Fruit fly (Drosophila melanogaster) whole organism, wandering third instar larva: ENCODE data around the gene PNUTS.
"Not testable (repeated sequence)": the region's sequence is repeated elsewhere in the genome, so short reads cannot be mapped to it uniquely, and the experiment has no call there.

Source experiments
- CG32264 ChIP-seq: fragments of 200-800 bp; sonication (Bioruptor generic); optimal IDR thresholded peaks from 2 replicates; lab custom pipeline; 2016; ENCODE audit warnings: missing biosample characterization, missing genetic modification characterization
- Dfd ChIP-seq: fragments of >200 bp; optimal IDR thresholded peaks from 2 replicates; lab custom pipeline; 2017; ENCODE audit warnings: missing biosample characterization, missing genetic modification characterization
- Dif ChIP-seq: fragments of 200-275, 200-300 bp; sonication (Bioruptor generic); optimal IDR thresholded peaks from 2 replicates; lab custom pipeline; 2018; ENCODE audit warnings: missing biosample characterization, missing genetic modification characterization; ENCODE audit not compliant: partially characterized antibody
- GATAd ChIP-seq: sonication (Bioruptor generic); optimal IDR thresholded peaks from 2 replicates; lab custom pipeline; 2016; ENCODE audit warnings: missing biosample characterization, missing genetic modification characterization
- HLH106 ChIP-seq: fragments of 200-800 bp; optimal IDR thresholded peaks from 3 replicates; lab custom pipeline; 2019; ENCODE audit warnings: missing biosample characterization, mild to moderate bottlenecking, missing genetic modification characterization, moderate library complexity
- Hnf4 ChIP-seq: fragments of 200-800 bp; sonication (Bioruptor generic); optimal IDR thresholded peaks from 2 replicates; lab custom pipeline; 2016; ENCODE audit warnings: missing biosample characterization, mild to moderate bottlenecking, missing genetic modification characterization
- Hr78 ChIP-seq: fragments of >200 bp; optimal IDR thresholded peaks from 2 replicates; lab custom pipeline; 2017; ENCODE audit warnings: missing biosample characterization, missing genetic modification characterization
- Hr83 ChIP-seq: fragments of 200-300 bp; sonication (Bioruptor generic); optimal IDR thresholded peaks from 2 replicates; lab custom pipeline; 2016; ENCODE audit warnings: missing biosample characterization, mild to moderate bottlenecking, missing genetic modification characterization, moderate library complexity; ENCODE audit not compliant: poor library complexity, severe bottlenecking
- Mio ChIP-seq: sonication (Bioruptor generic); optimal IDR thresholded peaks from 2 replicates; lab custom pipeline; 2016; ENCODE audit warnings: missing biosample characterization, missing genetic modification characterization
- Myc ChIP-seq: fragments of >200 bp; optimal IDR thresholded peaks from 2 replicates; lab custom pipeline; 2017
- N ChIP-seq: fragments of >200 bp; optimal IDR thresholded peaks from 2 replicates; lab custom pipeline; 2018; ENCODE audit warnings: missing biosample characterization, missing external identifiers, missing genetic modification characterization
- OdsH ChIP-seq: fragments of 200-800 bp; sonication (Bioruptor generic); optimal IDR thresholded peaks from 2 replicates; lab custom pipeline; 2016; ENCODE audit warnings: missing biosample characterization, mild to moderate bottlenecking, missing genetic modification characterization
- Rel ChIP-seq, 2 experiments: fragments of 200-800 bp; sonication (Bioruptor generic) in 1 of 2; optimal IDR thresholded peaks; 2 replicates in 1 of 2; 3 replicates in 1 of 2; lab custom pipeline; 2016 to 2019; ENCODE audit warnings: mild to moderate bottlenecking in 2 of 2, missing biosample characterization in 2 of 2, missing genetic modification characterization in 2 of 2, moderate library complexity in 1 of 2
- Sp1 ChIP-seq: fragments of 200-800 bp; sonication (Bioruptor generic); optimal IDR thresholded peaks from 3 replicates; lab custom pipeline; 2019; ENCODE audit warnings: missing biosample characterization, mild to moderate bottlenecking, missing genetic modification characterization, moderate library complexity
- br ChIP-seq: fragments of 200-800 bp; sonication (Bioruptor generic); optimal IDR thresholded peaks from 2 replicates; lab custom pipeline; 2016; ENCODE audit warnings: missing biosample characterization, missing genetic modification characterization
- brk ChIP-seq: fragments of 200-800 bp; sonication (Bioruptor generic); optimal IDR thresholded peaks from 2 replicates; lab custom pipeline; 2016; ENCODE audit warnings: missing biosample characterization, mild to moderate bottlenecking, missing genetic modification characterization
- dl ChIP-seq, 2 experiments: fragments of 175-275, 200-275 bp in 1 of 2; fragments of 200-275 bp in 1 of 2; sonication (Bioruptor generic); optimal IDR thresholded peaks; lab custom pipeline; 2018; ENCODE audit warnings: mild to moderate bottlenecking in 2 of 2, missing biosample characterization in 2 of 2, missing genetic modification characterization in 2 of 2, moderate library complexity in 2 of 2; ENCODE audit not compliant: partially characterized antibody in 2 of 2, insufficient read depth in 1 of 2
- ey ChIP-seq: fragments of 200-800 bp; sonication (Bioruptor generic); optimal IDR thresholded peaks from 2 replicates; lab custom pipeline; 2016; ENCODE audit warnings: missing biosample characterization, missing genetic modification characterization
- foxo ChIP-seq, 2 experiments: fragments of 200-800 bp; sonication (Bioruptor generic); optimal IDR thresholded peaks; 2 replicates in 1 of 2; 3 replicates in 1 of 2; lab custom pipeline; 2016 to 2017; ENCODE audit warnings: missing biosample characterization in 2 of 2, missing genetic modification characterization in 2 of 2
- fru ChIP-seq: fragments of 200-800 bp; sonication (Bioruptor generic); optimal IDR thresholded peaks from 3 replicates; lab custom pipeline; 2016; ENCODE audit warnings: missing biosample characterization, mild to moderate bottlenecking, missing genetic modification characterization
- h ChIP-seq: fragments of 200-800 bp; sonication (Bioruptor generic); optimal IDR thresholded peaks from 3 replicates; lab custom pipeline; 2016; ENCODE audit warnings: missing biosample characterization, mild to moderate bottlenecking, missing genetic modification characterization
- jim ChIP-seq: fragments of 175-275, 200-325 bp; sonication (Bioruptor generic); optimal IDR thresholded peaks from 2 replicates; lab custom pipeline; 2016; ENCODE audit warnings: missing biosample characterization, mild to moderate bottlenecking, missing genetic modification characterization
- lola ChIP-seq: fragments of >200 bp; optimal IDR thresholded peaks from 2 replicates; lab custom pipeline; 2017; ENCODE audit warnings: missing biosample characterization, missing genetic modification characterization
- rgr ChIP-seq: fragments of 200-800 bp; sonication (Bioruptor generic); optimal IDR thresholded peaks from 3 replicates; lab custom pipeline; 2016; ENCODE audit warnings: missing biosample characterization, mild to moderate bottlenecking, missing genetic modification characterization
- sage ChIP-seq: fragments of 200-800 bp; sonication (Bioruptor generic); optimal IDR thresholded peaks from 2 replicates; lab custom pipeline; 2016; ENCODE audit warnings: missing biosample characterization, mild to moderate bottlenecking, missing genetic modification characterization
- tai ChIP-seq: sonication (Bioruptor generic); optimal IDR thresholded peaks from 2 replicates; lab custom pipeline; 2016; ENCODE audit warnings: missing biosample characterization, missing genetic modification characterization
- usp ChIP-seq: fragments of >200 bp; optimal IDR thresholded peaks from 2 replicates; lab custom pipeline; 2017; ENCODE audit warnings: missing biosample characterization, missing genetic modification characterization
- woc ChIP-seq: sonication (Bioruptor generic); optimal IDR thresholded peaks from 2 replicates; lab custom pipeline; 2016; ENCODE audit warnings: missing biosample characterization, mild to moderate bottlenecking, missing genetic modification characterization

The PNUTS gene

dm6 chr2L:892461-892860 is 22.2 kb downstream of the PNUTS start:
- no peak for TF ChIP-seq Myc (lab: Kevin White, UChicago)
- no peak for TF ChIP-seq woc
- peak in 1 of 2 experiments; percentile 11 for TF ChIP-seq foxo (GFP tag; optimal IDR thresholded peaks at IDR 0.05; lab: Kevin White, UChicago)
- no peak for TF ChIP-seq CG32264 (GFP tag; lab: Kevin White, UChicago)
- peak; percentile 2 for TF ChIP-seq HLH106 (tag; lab: Kevin White, UChicago)
- no peak for TF ChIP-seq Hnf4 (GFP tag; lab: Kevin White, UChicago)
- TF ChIP-seq sage (GFP tag; lab: Kevin White, UChicago), result no peak
- TF ChIP-seq fru (GFP tag; lab: Kevin White, UChicago), result peak; percentile 2
- TF ChIP-seq jim (GFP tag; lab: Kevin White, UChicago), result no peak
- TF ChIP-seq GATAd (GFP tag; lab: Kevin White, UChicago), result no peak
- TF ChIP-seq N (GFP tag; lab: Kevin White, UChicago), result no peak

DNA sequence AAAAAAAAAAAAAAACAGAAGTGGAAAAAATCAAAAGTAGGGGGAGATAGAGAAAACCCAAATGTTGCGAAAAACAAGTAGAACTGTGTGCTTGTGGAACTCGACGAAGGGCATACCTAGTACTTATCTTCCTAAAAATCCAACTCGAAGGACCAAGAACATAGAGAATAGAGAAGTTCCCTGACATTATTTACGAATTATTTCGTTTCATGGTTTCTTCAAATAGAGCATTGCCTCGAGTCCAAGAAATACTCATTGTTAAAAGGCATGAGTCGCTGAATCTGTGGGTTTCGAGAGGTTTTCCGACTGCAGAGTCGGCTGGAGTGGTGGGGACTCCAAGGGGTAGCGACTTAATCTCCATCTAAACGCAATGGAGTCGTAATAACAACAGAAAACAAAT is 22.9 kb downstream of the PNUTS start:
- TF ChIP-seq sage (GFP tag; lab: Kevin White, UChicago), result no peak
- no peak for TF ChIP-seq Rel (GFP tag; optimal IDR thresholded peaks at IDR 0.05; lab: Kevin White, UChicago)
- TF ChIP-seq Rel (tag; optimal IDR thresholded peaks at IDR 0.05; lab: Kevin White, UChicago), result no peak

DNA sequence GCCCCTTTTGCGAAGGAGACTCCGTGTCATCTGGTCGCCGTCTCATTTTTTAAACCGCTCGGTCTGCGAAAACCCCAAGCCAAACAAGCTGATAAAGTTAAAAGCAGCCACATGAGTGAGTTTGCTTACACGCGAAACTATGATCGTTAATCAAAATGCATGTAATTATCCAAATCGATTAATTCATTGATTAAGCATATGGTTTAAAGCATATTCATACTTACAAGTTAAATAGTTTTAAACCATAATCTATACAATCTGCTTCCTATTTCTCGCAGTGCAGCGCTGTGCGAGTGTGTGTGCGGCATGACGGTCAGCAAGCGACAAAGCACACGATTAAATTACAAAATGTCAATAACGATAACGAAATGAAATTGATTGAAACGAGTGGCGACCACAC is 25.2 kb downstream of the PNUTS start:
- peak; percentile 18 for TF ChIP-seq fru (GFP tag; lab: Kevin White, UChicago)
- no peak for TF ChIP-seq h
- TF ChIP-seq br, result peak; percentile 25

DNA sequence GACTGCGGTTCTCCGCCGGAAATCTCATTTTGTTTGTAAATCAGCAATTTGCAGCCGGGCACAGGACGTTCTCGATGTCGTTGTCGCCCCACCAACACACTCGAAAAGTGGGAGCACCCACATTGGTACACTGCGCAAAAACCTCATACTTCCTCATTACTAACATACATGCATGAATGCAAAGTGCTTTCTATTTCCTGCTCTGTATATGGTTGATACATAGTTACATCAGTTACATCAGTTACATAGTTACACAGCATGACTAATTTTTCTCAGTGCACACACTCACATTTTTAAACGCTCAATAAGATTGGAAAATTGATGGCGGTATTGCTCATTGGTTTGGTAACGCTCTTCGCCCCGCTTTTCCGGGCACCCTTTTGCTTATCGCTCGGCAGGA is 26.9 kb downstream of the PNUTS start:
- TF ChIP-seq Dfd, result no peak
- TF ChIP-seq usp (GFP tag; lab: Kevin White, UChicago), result no peak
- no peak for TF ChIP-seq Hr83 (GFP tag; lab: Kevin White, UChicago)
- no peak for TF ChIP-seq Mio (GFP tag; lab: Kevin White, UChicago)
- TF ChIP-seq lola, result no peak
- TF ChIP-seq brk, result no peak
- TF ChIP-seq Hnf4 (GFP tag; lab: Kevin White, UChicago), result no peak
- no peak for TF ChIP-seq sage (GFP tag; lab: Kevin White, UChicago)
- TF ChIP-seq ey (GFP tag; lab: Kevin White, UChicago), result no peak
- no peak for TF ChIP-seq Myc (lab: Kevin White, UChicago)
- no peak for TF ChIP-seq Hr78 (GFP tag; lab: Kevin White, UChicago)
- TF ChIP-seq Sp1, result no peak
- TF ChIP-seq fru (GFP tag; lab: Kevin White, UChicago), result no peak
- no peak for TF ChIP-seq dl (GFP tag; optimal IDR thresholded peaks at IDR 0.05; lab: Kevin White, UChicago; ENCODE audit: insufficient read depth in 1 of 2, partially characterized antibody in 2 of 2)
- no peak for TF ChIP-seq h
- TF ChIP-seq rgr (GFP tag; lab: Kevin White, UChicago), result no peak

- TF ChIP-seq Rel (GFP tag; optimal IDR thresholded peaks at IDR 0.05; lab: Kevin White, UChicago) (no peak), Rel (tag; optimal IDR thresholded peaks at IDR 0.05; lab: Kevin White, UChicago) (peak; percentile 0), brk (no peak), fru (GFP tag; lab: Kevin White, UChicago) (no peak), Dif (GFP tag; lab: Kevin White, UChicago) (no peak)
Observed at dm6 chr2L:898316-898715, 28.1 kb downstream of the PNUTS start, which contains the start of gene Lsp1beta. Lsp1beta (plus strand) TSS chr2L:898500.

- TF ChIP-seq Rel (GFP tag; optimal IDR thresholded peaks at IDR 0.05; lab: Kevin White, UChicago), result not testable (repeated sequence)
- peak; percentile 42 for TF ChIP-seq Rel (tag; optimal IDR thresholded peaks at IDR 0.05; lab: Kevin White, UChicago)
- peak in 1 of 2 experiments; percentile 21 for TF ChIP-seq foxo (GFP tag; optimal IDR thresholded peaks at IDR 0.05; lab: Kevin White, UChicago)
- TF ChIP-seq Hnf4 (GFP tag; lab: Kevin White, UChicago), result peak; percentile 46
- peak; percentile 11 for TF ChIP-seq tai
- peak; percentile 29 for TF ChIP-seq h
Observed at dm6 chr2L:901363-901762, 31.1 kb downstream of the PNUTS start.

- TF ChIP-seq Hnf4 (GFP tag; lab: Kevin White, UChicago), result no peak
- no peak for TF ChIP-seq Myc (lab: Kevin White, UChicago)
- TF ChIP-seq jim (GFP tag; lab: Kevin White, UChicago), result no peak
- TF ChIP-seq OdsH (GFP tag; lab: Kevin White, UChicago), result no peak
Observed at dm6 chr2L:903748-904147, 33.5 kb downstream of the PNUTS start.
